Fruit fly (Drosophila melanogaster): ENCODE results near the gene nullo.

nullo gene

dm6 chrX:7067248-7067647 is 18.0 kb downstream of the nullo start (continued):
- TF ChIP-seq Hr38 (GFP tag; optimal IDR thresholded peaks at IDR 0.05): no peak
- TF ChIP-seq lz (GFP tag; optimal IDR thresholded peaks at IDR 0.05): peak; percentile 0
- TF ChIP-seq Ets21C (GFP tag; optimal IDR thresholded peaks at IDR 0.05): no peak
- no peak for TF ChIP-seq Lpt (GFP tag; optimal IDR thresholded peaks at IDR 0.05)
- TF ChIP-seq dac (GFP tag; optimal IDR thresholded peaks at IDR 0.05): no peak
- TF ChIP-seq Eip93F (GFP tag; optimal IDR thresholded peaks at IDR 0.05): no peak
- TF ChIP-seq eg (GFP tag; IDR thresholded peaks at IDR 0.05): no peak
- no peak for TF ChIP-seq CG11902 (GFP tag; optimal IDR thresholded peaks at IDR 0.05)
- no peak for TF ChIP-seq fd85E (GFP tag; optimal IDR thresholded peaks at IDR 0.05)
- TF ChIP-seq Eip78C (GFP tag): peak; percentile 69
- no peak for TF ChIP-seq CG15336 (GFP tag; IDR thresholded peaks at IDR 0.05)

dm6 chrX:7068088-7068487 is 18.8 kb downstream of the nullo start:
- TF ChIP-seq Sox14 (GFP tag; optimal IDR thresholded peaks at IDR 0.05): no peak
- TF ChIP-seq salr (GFP tag; optimal IDR thresholded peaks at IDR 0.05): no peak
- no peak for TF ChIP-seq CG10631 (GFP tag; optimal IDR thresholded peaks at IDR 0.05)
- TF ChIP-seq esn (GFP tag; optimal IDR thresholded peaks at IDR 0.05): no peak
- no peak for TF ChIP-seq fkh (GFP tag; optimal IDR thresholded peaks at IDR 0.05)
- peak; percentile 10 for TF ChIP-seq vri (GFP tag; optimal IDR thresholded peaks at IDR 0.05)
- TF ChIP-seq Eip93F (GFP tag; optimal IDR thresholded peaks at IDR 0.05): no peak
- no peak for TF ChIP-seq spab (GFP tag; optimal IDR thresholded peaks at IDR 0.05)
- no peak for TF ChIP-seq lz (GFP tag; optimal IDR thresholded peaks at IDR 0.05)
- TF ChIP-seq CG11902 (GFP tag; optimal IDR thresholded peaks at IDR 0.05): no peak
- TF ChIP-seq CG6854 (GFP tag; optimal IDR thresholded peaks at IDR 0.05): no peak
- no peak for TF ChIP-seq CG6163 (GFP tag; IDR thresholded peaks at IDR 0.05)
- TF ChIP-seq Ets21C (GFP tag; optimal IDR thresholded peaks at IDR 0.05): no peak
- no peak for TF ChIP-seq CG3919 (GFP tag; optimal IDR thresholded peaks at IDR 0.05)
- TF ChIP-seq Met (GFP tag; optimal IDR thresholded peaks at IDR 0.05): no peak
- TF ChIP-seq Sox15 (GFP tag; optimal IDR thresholded peaks at IDR 0.05): no peak
- TF ChIP-seq Eip78C (GFP tag): peak; percentile 46

- TF ChIP-seq svp (GFP tag) (peak; percentile 92), Ets21C (GFP tag; optimal IDR thresholded peaks at IDR 0.05) (no peak), vri (GFP tag; optimal IDR thresholded peaks at IDR 0.05) (peak; percentile 74)
Measured at dm6 chrX:7069011-7069463, 19.8 kb downstream of the nullo start, which contains the start of gene CG4607. Gene CG4607, plus strand, starts transcription at chrX:7069413.

- TF ChIP-seq vri (GFP tag; optimal IDR thresholded peaks at IDR 0.05): peak; percentile 22
- TF ChIP-seq svp (GFP tag): no peak
Measured at dm6 chrX:7073234-7073878, 24.1 kb downstream of the nullo start.

- no peak for TF ChIP-seq CG9139 (GFP tag; optimal IDR thresholded peaks at IDR 0.05)
- no peak for TF ChIP-seq CG8319 (GFP tag; optimal IDR thresholded peaks at IDR 0.05)
- TF ChIP-seq svp (GFP tag): no peak
- no peak for TF ChIP-seq Blimp-1 (GFP tag; optimal IDR thresholded peaks at IDR 0.05)
Measured at dm6 chrX:7074316-7074925, 25.1 kb downstream of the nullo start.

dm6 chrX:7082407-7082806 is 33.1 kb downstream of the nullo start:
- TF ChIP-seq Ets96B (tag; optimal IDR thresholded peaks at IDR 0.05) (no peak), vri (GFP tag; optimal IDR thresholded peaks at IDR 0.05) (no peak), Hr38 (GFP tag; optimal IDR thresholded peaks at IDR 0.05) (no peak), CG32006 (GFP tag; optimal IDR thresholded peaks at IDR 0.05) (no peak), OdsH (GFP tag; optimal IDR thresholded peaks at IDR 0.05) (no peak), CG6163 (GFP tag; IDR thresholded peaks at IDR 0.05) (no peak), CG11902 (GFP tag; optimal IDR thresholded peaks at IDR 0.05) (no peak), CG6792 (GFP tag; optimal IDR thresholded peaks at IDR 0.05) (no peak), achi (GFP tag; optimal IDR thresholded peaks at IDR 0.05) (no peak), Met (GFP tag; optimal IDR thresholded peaks at IDR 0.05) (no peak), dsx (GFP tag; optimal IDR thresholded peaks at IDR 0.05; ENCODE audit: poor library complexity, severe bottlenecking) (no peak), Eip75B (GFP tag; optimal IDR thresholded peaks at IDR 0.05) (no peak), CG6276 (GFP tag; optimal IDR thresholded peaks at IDR 0.05) (no peak), fkh (GFP tag; optimal IDR thresholded peaks at IDR 0.05) (no peak), Ets21C (GFP tag; optimal IDR thresholded peaks at IDR 0.05) (no peak), CG7368 (GFP tag; optimal IDR thresholded peaks at IDR 0.05) (no peak), CG9139 (GFP tag; optimal IDR thresholded peaks at IDR 0.05) (no peak), Blimp-1 (GFP tag; optimal IDR thresholded peaks at IDR 0.05) (no peak)
